Fruit fly (Drosophila melanogaster) whole organism, embryonic: Measurements from ENCODE around the gene sdt.

Source experiments
- Adf1 ChIP-seq: fragments of 200-800 bp; sonication (Bioruptor generic); IDR thresholded peaks from 2 replicates; pipeline ENCODE4 v1.3.6; 2022; ENCODE audit warnings: missing biosample characterization, missing genetic modification characterization
- C15 ChIP-seq: fragments of 200-800 bp; sonication (Bioruptor generic); IDR thresholded peaks from 3 replicates; pipeline ENCODE4 v1.3.6; 2022; ENCODE audit warnings: missing biosample characterization, missing genetic modification characterization
- CG13894 ChIP-seq: fragments of 200-800 bp; sonication (Bioruptor generic); optimal IDR thresholded peaks from 3 replicates; lab custom pipeline; 2018; ENCODE audit warnings: missing biosample characterization, mild to moderate bottlenecking, missing genetic modification characterization, moderate library complexity
- CG14014 ChIP-seq: fragments of 200-800 bp; sonication (Bioruptor generic); IDR thresholded peaks from 2 replicates; pipeline ENCODE4 v1.3.6; 2022; ENCODE audit warnings: missing biosample characterization, missing genetic modification characterization
- CG15269 ChIP-seq: fragments of 200-800 bp; sonication (Bioruptor generic); optimal IDR thresholded peaks from 2 replicates; lab custom pipeline; 2018; ENCODE audit warnings: missing biosample characterization, mild to moderate bottlenecking, missing genetic modification characterization, moderate library complexity
- CG17361 ChIP-seq: fragments of 200-800 bp; sonication (Bioruptor generic); IDR thresholded peaks from 3 replicates; pipeline ENCODE4 v1.3.6; 2022; ENCODE audit warnings: missing biosample characterization, missing genetic modification characterization
- CG17612 ChIP-seq: fragments of 200-800 bp; sonication (Bioruptor generic); IDR thresholded peaks from 2 replicates; pipeline ENCODE4 v1.3.6; 2022; ENCODE audit warnings: missing biosample characterization, missing genetic modification characterization
- CG17912 ChIP-seq: fragments of 200-800 bp; sonication (Bioruptor generic); optimal IDR thresholded peaks from 2 replicates; lab custom pipeline; 2018; ENCODE audit warnings: missing biosample characterization, mild to moderate bottlenecking, missing genetic modification characterization
- CG3995 ChIP-seq: fragments of 200-800 bp; sonication (Bioruptor generic); optimal IDR thresholded peaks from 3 replicates; lab custom pipeline; 2016; ENCODE audit warnings: missing biosample characterization, missing genetic modification characterization
- CG4707 ChIP-seq: fragments of 200-800 bp; sonication (Bioruptor generic); optimal IDR thresholded peaks from 2 replicates; lab custom pipeline; 2018; ENCODE audit warnings: missing biosample characterization, mild to moderate bottlenecking, missing genetic modification characterization, moderate library complexity
- CG6854 ChIP-seq: fragments of 200-800 bp; sonication (Bioruptor generic); optimal IDR thresholded peaks from 3 replicates; lab custom pipeline; 2017; ENCODE audit warnings: missing biosample characterization, mild to moderate bottlenecking, missing genetic modification characterization
- CG7928 ChIP-seq: fragments of 200-800 bp; sonication (Bioruptor generic); optimal IDR thresholded peaks from 2 replicates; lab custom pipeline; 2017; ENCODE audit warnings: missing biosample characterization, mild to moderate bottlenecking, missing genetic modification characterization
- CG8290 ChIP-seq, 3 experiments: fragments of 200-800 bp; sonication (Bioruptor generic); optimal IDR thresholded peaks; 2 replicates each; lab custom pipeline; 2016 to 2019; ENCODE audit warnings: missing biosample characterization in 3 of 3, missing genetic modification characterization in 3 of 3, mild to moderate bottlenecking in 2 of 3, moderate library complexity in 1 of 3
- CkIIα-i1 ChIP-seq: fragments of 200-800 bp; sonication (Bioruptor generic); IDR thresholded peaks from 2 replicates; pipeline ENCODE4 v1.3.6; 2022; ENCODE audit warnings: missing biosample characterization, missing genetic modification characterization
- Dbx ChIP-seq: fragments of 200-800 bp; sonication (Bioruptor generic); IDR thresholded peaks from 3 replicates; pipeline ENCODE4 v1.3.6; 2022; ENCODE audit warnings: missing biosample characterization, missing genetic modification characterization
- Doc3 ChIP-seq: fragments of 200-800 bp; sonication (Bioruptor generic); IDR thresholded peaks from 3 replicates; pipeline ENCODE4 v1.3.6; 2022; ENCODE audit warnings: missing biosample characterization, missing genetic modification characterization; ENCODE audit not compliant: partially characterized antibody
- HLHmδ ChIP-seq: fragments of 200-800 bp; sonication (Bioruptor generic); optimal IDR thresholded peaks from 2 replicates; lab custom pipeline; 2018; ENCODE audit warnings: missing biosample characterization, mild to moderate bottlenecking, missing genetic modification characterization, moderate library complexity
- HmgD ChIP-seq: fragments of 200-800 bp; sonication (Bioruptor generic); optimal IDR thresholded peaks from 3 replicates; lab custom pipeline; 2016; ENCODE audit warnings: missing biosample characterization, missing genetic modification characterization
- Hmx ChIP-seq: fragments of 200-800 bp; sonication (Bioruptor generic); optimal IDR thresholded peaks from 2 replicates; lab custom pipeline; 2016; ENCODE audit warnings: missing biosample characterization, missing genetic modification characterization
- Hr39 ChIP-seq: fragments of >200 bp; optimal IDR thresholded peaks from 2 replicates; lab custom pipeline; 2017
- Med ChIP-seq: fragments of 200-800 bp; sonication (Bioruptor generic); peaks from one replicate; lab custom pipeline; 2016; ENCODE audit warnings: missing biosample characterization, missing genetic modification characterization, mild to moderate bottlenecking, inconsistent platforms, moderate library complexity
- Neu2 ChIP-seq: fragments of 200-800 bp; sonication (Bioruptor generic); optimal IDR thresholded peaks from 3 replicates; lab custom pipeline; 2016; ENCODE audit warnings: missing biosample characterization, missing genetic modification characterization, borderline replicate concordance
- Nf-YB ChIP-seq: fragments of 200-800 bp; sonication (Bioruptor generic); optimal IDR thresholded peaks from 3 replicates; lab custom pipeline; 2019; ENCODE audit warnings: missing biosample characterization, mild to moderate bottlenecking, missing genetic modification characterization, moderate library complexity
- Nf-YC ChIP-seq: fragments of 200-800 bp; optimal IDR thresholded peaks from 3 replicates; lab custom pipeline; 2019; ENCODE audit warnings: missing biosample characterization, mild to moderate bottlenecking, missing genetic modification characterization, moderate library complexity
- Sox102F ChIP-seq: fragments of 200-800 bp; sonication (Bioruptor generic); optimal IDR thresholded peaks from 2 replicates; lab custom pipeline; 2018; ENCODE audit warnings: missing biosample characterization, mild to moderate bottlenecking, missing genetic modification characterization, moderate library complexity
- Tbp ChIP-seq: fragments of >200 bp; optimal IDR thresholded peaks from 2 replicates; lab custom pipeline; 2018; ENCODE audit warnings: missing biosample characterization, missing genetic modification characterization
- bcd ChIP-seq: fragments of 200-800 bp; sonication (Bioruptor generic); optimal IDR thresholded peaks from 2 replicates; lab custom pipeline; 2017; ENCODE audit warnings: missing biosample characterization, mild to moderate bottlenecking, missing genetic modification characterization
- bigmax ChIP-seq: fragments of 200-800 bp; sonication (Bioruptor generic); optimal IDR thresholded peaks from 2 replicates; lab custom pipeline; 2018; ENCODE audit warnings: missing biosample characterization, mild to moderate bottlenecking, missing genetic modification characterization
- crol ChIP-seq: fragments of 200-800 bp; sonication (Bioruptor generic); IDR thresholded peaks from 2 replicates; pipeline ENCODE4 v1.3.6; 2022; ENCODE audit warnings: missing biosample characterization, missing genetic modification characterization
- cwo ChIP-seq: fragments of 200-800 bp; sonication (Bioruptor generic); optimal IDR thresholded peaks from 3 replicates; lab custom pipeline; 2017; ENCODE audit warnings: missing biosample characterization, missing genetic modification characterization, mild to moderate bottlenecking, moderate library complexity, missing genetic modification reagents
- da ChIP-seq: fragments of 200-800 bp; sonication (Bioruptor generic); optimal IDR thresholded peaks from 2 replicates; lab custom pipeline; 2016; ENCODE audit warnings: missing biosample characterization, missing genetic modification characterization
- dmrt99B ChIP-seq: fragments of 200-800 bp; sonication (Bioruptor generic); optimal IDR thresholded peaks from 2 replicates; lab custom pipeline; 2018; ENCODE audit warnings: missing biosample characterization, mild to moderate bottlenecking, missing genetic modification characterization, moderate library complexity
- emc ChIP-seq: fragments of 200-800 bp; sonication (Bioruptor generic); optimal IDR thresholded peaks from 2 replicates; lab custom pipeline; 2016; ENCODE audit warnings: missing biosample characterization, missing genetic modification characterization
- ems ChIP-seq: fragments of 200-800 bp; sonication (Bioruptor generic); optimal IDR thresholded peaks from 3 replicates; lab custom pipeline; 2016; ENCODE audit warnings: missing biosample characterization, missing genetic modification characterization
- gt ChIP-seq: fragments of 200-800 bp; sonication (Bioruptor generic); IDR thresholded peaks from 2 replicates; pipeline ENCODE4 v1.3.6; 2022; ENCODE audit warnings: missing biosample characterization, missing genetic modification characterization
- kah ChIP-seq: fragments of 200-800 bp; sonication (Bioruptor generic); optimal IDR thresholded peaks from 2 replicates; lab custom pipeline; 2018; ENCODE audit warnings: missing biosample characterization, mild to moderate bottlenecking, missing genetic modification characterization
- nmo ChIP-seq: fragments of 200-800 bp; sonication (Bioruptor generic); optimal IDR thresholded peaks from 2 replicates; lab custom pipeline; 2018; ENCODE audit warnings: missing biosample characterization, mild to moderate bottlenecking, missing genetic modification characterization, moderate library complexity
- otp ChIP-seq: fragments of 200-800 bp; sonication (Bioruptor generic); IDR thresholded peaks from 3 replicates; pipeline ENCODE4, ENCODE4 v1.3.6; 2022; ENCODE audit warnings: missing biosample characterization, missing genetic modification characterization
- prd ChIP-seq, 3 experiments: fragments of >200 bp in 2 of 3; fragments of 200-800 bp in 1 of 3; sonication (Bioruptor generic) in 1 of 3; optimal IDR thresholded peaks in 2 of 3; IDR thresholded peaks in 1 of 3; 2 replicates in 2 of 3; 3 replicates in 1 of 3; pipeline versions ENCODE4 v1.3.6 to Lab custom; 2017 to 2022; ENCODE audit warnings: missing biosample characterization in 1 of 3, missing genetic modification characterization in 1 of 3
- row ChIP-seq: fragments of 200-800 bp; sonication (Bioruptor generic); IDR thresholded peaks from 3 replicates; pipeline ENCODE4 v1.3.6; 2022; ENCODE audit warnings: missing biosample characterization, missing genetic modification characterization
- schlank ChIP-seq: fragments of 200-800 bp; sonication (Bioruptor generic); optimal IDR thresholded peaks from 2 replicates; lab custom pipeline; 2018; ENCODE audit warnings: missing biosample characterization, mild to moderate bottlenecking, missing genetic modification characterization
- scrt ChIP-seq: fragments of 200-800 bp; sonication (Bioruptor generic); optimal IDR thresholded peaks from 2 replicates; lab custom pipeline; 2018; ENCODE audit warnings: missing biosample characterization, mild to moderate bottlenecking, missing genetic modification characterization, moderate library complexity
- sens ChIP-seq: fragments of 200-800 bp; sonication (Bioruptor generic); peaks from one replicate; lab custom pipeline; 2016; ENCODE audit warnings: missing biosample characterization, missing genetic modification characterization
- slp2 ChIP-seq: fragments of 200-800 bp; sonication (Bioruptor generic); optimal IDR thresholded peaks from 2 replicates; lab custom pipeline; 2016; ENCODE audit warnings: missing biosample characterization, missing genetic modification characterization
- tup ChIP-seq: fragments of 200-800 bp; sonication (Bioruptor generic); optimal IDR thresholded peaks from 2 replicates; lab custom pipeline; 2016; ENCODE audit warnings: missing biosample characterization, mild to moderate bottlenecking, missing genetic modification characterization, moderate library complexity
- z ChIP-seq: fragments of 200-800 bp; sonication (Bioruptor generic); IDR thresholded peaks from 3 replicates; pipeline ENCODE4 v1.3.6; 2022; ENCODE audit warnings: missing biosample characterization, missing genetic modification characterization
- zfh2 ChIP-seq: fragments of 200-800 bp; sonication (Bioruptor generic); optimal IDR thresholded peaks from 2 replicates; lab custom pipeline; 2016; ENCODE audit warnings: missing biosample characterization, missing genetic modification characterization

The sdt gene

DNA sequence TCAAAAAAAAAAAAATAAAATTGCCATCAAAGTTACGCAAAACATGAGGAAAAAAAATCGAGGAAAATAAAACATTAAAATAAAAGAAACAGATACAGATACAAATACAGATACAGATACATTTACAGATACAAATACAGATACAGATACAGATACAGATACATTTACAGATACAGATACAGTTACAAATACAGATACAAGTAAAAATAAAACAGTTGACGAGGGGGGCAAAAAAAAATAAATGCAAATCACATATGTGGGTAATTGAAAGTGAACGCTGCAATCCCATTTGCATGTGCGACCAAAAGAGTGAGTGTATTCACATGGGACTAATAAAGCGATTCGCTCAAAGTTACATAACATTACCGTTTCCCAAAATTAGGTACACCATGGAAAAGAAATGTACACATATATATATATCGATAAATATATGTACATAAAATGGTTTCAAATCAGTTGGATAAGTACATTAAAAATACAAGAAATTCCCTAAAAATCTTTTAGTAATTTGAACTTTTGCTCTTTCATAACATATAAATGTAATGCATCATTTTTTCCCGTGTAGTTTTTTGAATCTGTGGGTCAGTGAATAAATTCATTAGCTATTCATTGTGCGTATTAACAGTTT is 27.4 kb downstream of the sdt start (continued):
- no peak for TF ChIP-seq HLHmδ (GFP tag; lab: Kevin White, UChicago)
- peak; percentile 59; the same call in 2 of the 3 replicates for TF ChIP-seq CG17361
- TF ChIP-seq Dbx (GFP tag; lab: Robert Waterston, UW): no peak
- no peak for TF ChIP-seq Tbp (GFP tag; lab: Kevin White, UChicago)
- no peak; the same call in 1 of the 2 replicates for TF ChIP-seq CG14014 (GFP tag; lab: Robert Waterston, UW)
- TF ChIP-seq cwo (GFP tag; lab: Kevin White, UChicago): no peak
- TF ChIP-seq nmo (GFP tag; lab: Kevin White, UChicago): peak; percentile 43
- no peak for TF ChIP-seq CG17912 (GFP tag; lab: Kevin White, UChicago)
- TF ChIP-seq emc (GFP tag; lab: Kevin White, UChicago): no peak
- TF ChIP-seq, all 482 proteins: peak for 109

DNA sequence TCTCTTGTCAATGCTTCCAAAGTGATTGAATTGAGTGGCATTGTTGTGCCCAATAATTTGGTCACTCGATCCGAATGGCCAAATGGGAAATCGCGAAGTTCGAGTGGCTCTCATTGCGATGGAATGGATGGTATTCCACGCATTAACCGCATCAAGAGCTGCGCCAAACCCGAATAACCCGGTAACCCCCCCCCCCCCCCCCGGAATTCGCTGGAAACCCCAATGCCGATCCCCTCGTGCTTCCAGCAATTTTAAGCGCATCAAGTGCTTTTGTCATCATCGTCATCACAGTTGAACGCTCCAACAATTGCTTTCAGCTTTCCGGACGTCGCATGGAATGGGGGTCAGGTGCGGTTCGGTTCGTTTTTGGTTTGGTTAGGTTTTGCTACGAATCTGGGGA is 28.2 kb downstream of the sdt start:
- TF ChIP-seq CG15269 (tag; lab: Kevin White, UChicago) (no peak), CkIIα-i1 (GFP tag; lab: Robert Waterston, UW) (no peak), CG3995 (no peak), Nf-YB (GFP tag; lab: Kevin White, UChicago) (no peak), tup (no peak), z (no peak), CG6854 (GFP tag; lab: Kevin White, UChicago) (no peak), CG4707 (GFP tag; lab: Kevin White, UChicago) (no peak), Hr39 (lab: Kevin White, UChicago) (peak; percentile 65), kah (GFP tag; lab: Kevin White, UChicago) (no peak), bcd (GFP tag; lab: Kevin White, UChicago) (no peak), dmrt99B (tag; lab: Kevin White, UChicago) (no peak), otp (GFP tag; lab: Robert Waterston, UW) (no peak), CG7928 (GFP tag; lab: Kevin White, UChicago) (no peak), zfh2 (no peak), Hmx (GFP tag; lab: Kevin White, UChicago) (no peak), crol (0 out of 2 replicates have a peak, but pooled peaks have one; percentile 16)
- TF ChIP-seq, all 482 proteins: peak for 2

DNA sequence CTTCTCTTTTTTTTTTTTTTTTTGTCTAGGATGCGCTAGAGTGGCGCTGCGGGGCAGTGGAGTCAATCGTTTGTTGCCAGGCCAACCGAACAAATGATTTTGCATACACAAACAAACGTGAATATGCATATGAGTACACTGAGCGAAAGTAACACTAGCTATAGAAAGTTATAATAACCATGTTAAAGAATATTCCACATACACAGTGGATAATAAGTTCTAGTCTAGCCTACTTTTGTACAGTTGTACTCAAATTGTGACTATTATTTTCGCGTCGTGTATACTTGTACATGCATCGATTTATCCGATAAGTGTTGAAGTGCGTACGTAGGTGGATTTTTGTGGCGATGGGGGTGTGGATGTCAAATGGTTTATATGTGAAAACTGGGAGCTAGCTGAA is 28.7 kb downstream of the sdt start:
- no peak for TF ChIP-seq prd (optimal IDR thresholded peaks at IDR 0.05; lab: Kevin White, UChicago)
- TF ChIP-seq prd (GFP tag; IDR thresholded peaks at IDR 0.05; lab: Robert Waterston, UW): peak; percentile 43; the same call in 1 of the 3 replicates
- peak; percentile 45 for TF ChIP-seq Sox102F (GFP tag; lab: Kevin White, UChicago)
- TF ChIP-seq CG13894 (tag; lab: Kevin White, UChicago): no peak
- TF ChIP-seq scrt (GFP tag; lab: Kevin White, UChicago): no peak
- no peak for TF ChIP-seq Neu2 (GFP tag; lab: Kevin White, UChicago)
- peak; percentile 60 for TF ChIP-seq sens (GFP tag; lab: Kevin White, UChicago)
- TF ChIP-seq HmgD (GFP tag; lab: Kevin White, UChicago): no peak
- no peak for TF ChIP-seq slp2 (GFP tag; lab: Kevin White, UChicago)
- no peak for TF ChIP-seq Tbp (GFP tag; lab: Kevin White, UChicago)
- TF ChIP-seq CG17612 (GFP tag; lab: Robert Waterston, UW): peak; percentile 56; the same call in 1 of the 2 replicates
- TF ChIP-seq Med: peak; percentile 58
- TF ChIP-seq Doc3 (GFP tag; lab: Robert Waterston, UW): no peak
- TF ChIP-seq dmrt99B (tag; lab: Kevin White, UChicago): peak; percentile 30
- no peak for TF ChIP-seq ems (GFP tag; lab: Kevin White, UChicago)
- no peak for TF ChIP-seq gt
- no peak for TF ChIP-seq CG8290 (GFP tag; optimal IDR thresholded peaks at IDR 0.05; lab: Kevin White, UChicago)
- TF ChIP-seq CG8290 (tag; optimal IDR thresholded peaks at IDR 0.05; lab: Kevin White, UChicago): peak in 1 of 2 experiments; percentile 53
- no peak for TF ChIP-seq Nf-YC (tag; lab: Kevin White, UChicago)
- no peak for TF ChIP-seq C15
- no peak for TF ChIP-seq Adf1 (GFP tag; lab: Robert Waterston, UW)
- TF ChIP-seq bigmax (GFP tag; lab: Kevin White, UChicago): no peak
- TF ChIP-seq da (GFP tag; lab: Kevin White, UChicago): no peak
- peak; percentile 12; the same call in 1 of the 3 replicates for TF ChIP-seq row (GFP tag; lab: Robert Waterston, UW)
- no peak for TF ChIP-seq CG7928 (GFP tag; lab: Kevin White, UChicago)
- no peak for TF ChIP-seq schlank (tag; lab: Kevin White, UChicago)
